Fruit fly (Drosophila melanogaster) whole organism, embryonic: ENCODE results near the gene CG46059.

Experiments used
- Ada2b ChIP-seq: fragments of 200-800 bp; sonication (Bioruptor generic); IDR thresholded peaks from 2 replicates; pipeline ENCODE4 v1.3.6; 2022; ENCODE audit warnings: missing biosample characterization, missing genetic modification characterization
- Atf6 ChIP-seq: fragments of 200-800 bp; sonication (Bioruptor generic); IDR thresholded peaks from 2 replicates; pipeline ENCODE4 v1.3.6; 2022; ENCODE audit warnings: missing biosample characterization, missing genetic modification characterization
- Awh ChIP-seq: fragments of 200-800 bp; sonication (Bioruptor generic); IDR thresholded peaks from 2 replicates; pipeline ENCODE4, ENCODE4 v1.3.6; 2022; ENCODE audit warnings: missing biosample characterization, missing genetic modification characterization
- BEAF-32 ChIP-seq: fragments of 200-800 bp; sonication (Bioruptor generic); optimal IDR thresholded peaks from 3 replicates; lab custom pipeline; 2017; ENCODE audit warnings: missing biosample characterization, missing genetic modification characterization, mild to moderate bottlenecking, moderate library complexity, missing genetic modification reagents
- Bdp1 ChIP-seq: fragments of 200-800 bp; sonication (Bioruptor generic); optimal IDR thresholded peaks from 3 replicates; lab custom pipeline; 2016; ENCODE audit warnings: missing biosample characterization, missing genetic modification characterization
- CG10321 ChIP-seq: fragments of 200-800 bp; sonication (Bioruptor generic); IDR thresholded peaks from 2 replicates; pipeline ENCODE4 v1.3.6; 2022; ENCODE audit warnings: missing biosample characterization, missing genetic modification characterization
- CG10366 ChIP-seq: fragments of 200-800 bp; sonication (Bioruptor generic); IDR thresholded peaks from 2 replicates; pipeline ENCODE4 v1.3.6; 2022; ENCODE audit warnings: missing biosample characterization, missing genetic modification characterization
- CG15601 ChIP-seq: fragments of 200-800 bp; sonication (Bioruptor generic); optimal IDR thresholded peaks from 3 replicates; lab custom pipeline; 2019; ENCODE audit warnings: missing biosample characterization, mild to moderate bottlenecking, missing genetic modification characterization, moderate library complexity
- CG1832 ChIP-seq: fragments of 200-800 bp; sonication (Bioruptor generic); optimal IDR thresholded peaks from 2 replicates; lab custom pipeline; 2017; ENCODE audit warnings: missing biosample characterization, mild to moderate bottlenecking, missing genetic modification characterization, inconsistent platforms
- CG31388 ChIP-seq: fragments of 200-800 bp; sonication (Bioruptor generic); optimal IDR thresholded peaks from 2 replicates; lab custom pipeline; 2016; ENCODE audit warnings: missing biosample characterization, missing genetic modification characterization
- CG34422 ChIP-seq: fragments of 200-800 bp; sonication (Bioruptor generic); IDR thresholded peaks from 3 replicates; pipeline ENCODE4 v1.3.6; 2022; ENCODE audit warnings: missing biosample characterization, missing genetic modification characterization
- CG3838 ChIP-seq: fragments of 200-800 bp; sonication (Bioruptor generic); optimal IDR thresholded peaks from 3 replicates; lab custom pipeline; 2016; ENCODE audit warnings: missing biosample characterization, missing genetic modification characterization
- CG4360 ChIP-seq: fragments of 200-800 bp; sonication (Bioruptor generic); IDR thresholded peaks from 2 replicates; pipeline ENCODE4 v1.3.6; 2022; ENCODE audit warnings: missing biosample characterization, missing genetic modification characterization
- CG4707 ChIP-seq: fragments of 200-800 bp; sonication (Bioruptor generic); optimal IDR thresholded peaks from 2 replicates; lab custom pipeline; 2018; ENCODE audit warnings: missing biosample characterization, mild to moderate bottlenecking, missing genetic modification characterization, moderate library complexity
- CG6175 ChIP-seq: fragments of 200-800 bp; sonication (Bioruptor generic); IDR thresholded peaks from 3 replicates; pipeline ENCODE4 v1.3.6; 2022; ENCODE audit warnings: missing biosample characterization, missing genetic modification characterization
- CG8359 ChIP-seq: fragments of 200-800 bp; sonication (Bioruptor generic); optimal IDR thresholded peaks from 2 replicates; lab custom pipeline; 2017; ENCODE audit warnings: missing biosample characterization, mild to moderate bottlenecking, missing genetic modification characterization, borderline replicate concordance
- CG9727 ChIP-seq: fragments of 200-800 bp; sonication (Bioruptor generic); optimal IDR thresholded peaks from 3 replicates; lab custom pipeline; 2017; ENCODE audit warnings: missing biosample characterization, mild to moderate bottlenecking, missing genetic modification characterization
- D ChIP-seq, 2 experiments: fragments of 200-800 bp in 1 of 2; fragments of >200 bp in 1 of 2; sonication (Bioruptor generic) in 1 of 2; optimal IDR thresholded peaks; 2 replicates in 1 of 2; 3 replicates in 1 of 2; lab custom pipeline; 2017; ENCODE audit warnings: mild to moderate bottlenecking in 1 of 2, missing biosample characterization in 1 of 2, missing genetic modification characterization in 1 of 2, missing genetic modification reagents in 1 of 2
- D19A ChIP-seq: fragments of 200-800 bp; optimal IDR thresholded peaks from 3 replicates; lab custom pipeline; 2019; ENCODE audit warnings: missing biosample characterization, mild to moderate bottlenecking, missing genetic modification characterization, moderate library complexity
- D19B ChIP-seq: fragments of 200-800 bp; sonication (Bioruptor generic); optimal IDR thresholded peaks from 2 replicates; lab custom pipeline; 2017; ENCODE audit warnings: missing biosample characterization, mild to moderate bottlenecking, missing genetic modification characterization
- E2f2 ChIP-seq: fragments of 200-800 bp; sonication (Bioruptor generic); IDR thresholded peaks from 2 replicates; pipeline ENCODE4 v1.3.6; 2022; ENCODE audit warnings: missing biosample characterization, missing genetic modification characterization
- Ets65A ChIP-seq: fragments of 200-800 bp; sonication (Bioruptor generic); peaks from one replicate; lab custom pipeline; 2016; ENCODE audit warnings: missing biosample characterization, missing genetic modification characterization
- Kr ChIP-seq: fragments of 200-800 bp; sonication (Bioruptor generic); optimal IDR thresholded peaks from 2 replicates; lab custom pipeline; 2017; ENCODE audit warnings: missing biosample characterization, mild to moderate bottlenecking, missing genetic modification characterization
- Oli ChIP-seq: fragments of 200-800 bp; sonication (Bioruptor generic); optimal IDR thresholded peaks from 2 replicates; lab custom pipeline; 2018; ENCODE audit warnings: missing biosample characterization, mild to moderate bottlenecking, missing genetic modification characterization, moderate library complexity
- Stat92E ChIP-seq, 3 experiments: fragments of >200 bp in 2 of 3; fragments of 200-800 bp in 1 of 3; sonication (Bioruptor generic) in 1 of 3; optimal IDR thresholded peaks; 2 replicates each; lab custom pipeline; 2017 to 2019; ENCODE audit warnings: missing biosample characterization in 3 of 3, missing genetic modification characterization in 3 of 3, mild to moderate bottlenecking in 1 of 3, moderate library complexity in 1 of 3
- bsh ChIP-seq, 2 experiments: fragments of 200-800 bp; sonication (Bioruptor generic); optimal IDR thresholded peaks; 2 replicates each; lab custom pipeline; 2017 to 2018; ENCODE audit warnings: mild to moderate bottlenecking in 2 of 2, missing biosample characterization in 2 of 2, missing genetic modification characterization in 2 of 2, moderate library complexity in 1 of 2
- cas ChIP-seq: fragments of 200-800 bp; sonication (Bioruptor generic); IDR thresholded peaks from 2 replicates; pipeline ENCODE4 v1.3.6; 2022; ENCODE audit warnings: missing biosample characterization, missing genetic modification characterization
- dm ChIP-seq: fragments of 200-800 bp; sonication (Bioruptor generic); optimal IDR thresholded peaks from 3 replicates; lab custom pipeline; 2016; ENCODE audit warnings: missing biosample characterization, missing genetic modification characterization
- gcm2 ChIP-seq: fragments of 200-800 bp; sonication (Bioruptor generic); optimal IDR thresholded peaks from 2 replicates; lab custom pipeline; 2016; ENCODE audit warnings: missing biosample characterization, missing genetic modification characterization
- grau ChIP-seq: fragments of 200-800 bp; optimal IDR thresholded peaks from 3 replicates; lab custom pipeline; 2019; ENCODE audit warnings: missing biosample characterization, mild to moderate bottlenecking, missing genetic modification characterization, moderate library complexity
- gsb ChIP-seq: fragments of 200-800 bp; sonication (Bioruptor generic); IDR thresholded peaks from 2 replicates; pipeline ENCODE4 v1.3.6; 2022; ENCODE audit warnings: missing biosample characterization, missing genetic modification characterization
- mam ChIP-seq: fragments of 200-800 bp; sonication (Bioruptor generic); optimal IDR thresholded peaks from 3 replicates; lab custom pipeline; 2016; ENCODE audit warnings: missing biosample characterization, missing genetic modification characterization
- mld ChIP-seq: fragments of 200-800 bp; sonication (Bioruptor generic); IDR thresholded peaks from 3 replicates; pipeline ENCODE4 v1.3.6; 2022; ENCODE audit warnings: missing biosample characterization, missing genetic modification characterization; ENCODE audit not compliant: partially characterized antibody
- nom ChIP-seq: fragments of 200-800 bp; sonication (Bioruptor generic); optimal IDR thresholded peaks from 2 replicates; lab custom pipeline; 2017; ENCODE audit warnings: missing biosample characterization, missing genetic modification characterization, mild to moderate bottlenecking, moderate library complexity, missing genetic modification reagents
- onecut ChIP-seq: fragments of 200-800 bp; sonication (Bioruptor generic); IDR thresholded peaks from 2 replicates; pipeline ENCODE4 v1.3.6; 2022; ENCODE audit warnings: missing biosample characterization, missing genetic modification characterization
- pfk ChIP-seq: fragments of 200-800 bp; sonication (Bioruptor generic); optimal IDR thresholded peaks from 2 replicates; lab custom pipeline; 2018; ENCODE audit warnings: missing biosample characterization, mild to moderate bottlenecking, missing genetic modification characterization, moderate library complexity
- rib ChIP-seq: fragments of 200-800 bp; sonication (Bioruptor generic); IDR thresholded peaks from 2 replicates; pipeline ENCODE4 v1.3.6; 2022; ENCODE audit warnings: missing biosample characterization, missing genetic modification characterization
- sens ChIP-seq: fragments of 200-800 bp; sonication (Bioruptor generic); peaks from one replicate; lab custom pipeline; 2016; ENCODE audit warnings: missing biosample characterization, missing genetic modification characterization
- shn ChIP-seq: fragments of 200-800 bp; sonication (Bioruptor generic); optimal IDR thresholded peaks from 3 replicates; lab custom pipeline; 2016; ENCODE audit warnings: missing biosample characterization, missing genetic modification characterization
- stc ChIP-seq: fragments of 200-800 bp; sonication (Bioruptor generic); IDR thresholded peaks from 2 replicates; pipeline ENCODE4 v1.3.6; 2022; ENCODE audit warnings: missing biosample characterization, missing genetic modification characterization
- stwl ChIP-seq: fragments of 200-800 bp; sonication (Bioruptor generic); optimal IDR thresholded peaks from 3 replicates; lab custom pipeline; 2018; ENCODE audit warnings: missing biosample characterization, mild to moderate bottlenecking, missing genetic modification characterization, moderate library complexity
- tll ChIP-seq, 2 experiments: fragments of 200-800 bp in 1 of 2; fragments of >200 bp in 1 of 2; sonication (Bioruptor generic) in 1 of 2; optimal IDR thresholded peaks; 2 replicates each; lab custom pipeline; 2017 to 2019; ENCODE audit warnings: missing biosample characterization in 2 of 2, missing genetic modification characterization in 2 of 2, mild to moderate bottlenecking in 1 of 2, moderate library complexity in 1 of 2
- twi ChIP-seq: fragments of 200-800 bp; optimal IDR thresholded peaks from 2 replicates; lab custom pipeline; 2019; ENCODE audit warnings: missing biosample characterization, mild to moderate bottlenecking, missing genetic modification characterization, moderate library complexity
- wek ChIP-seq: fragments of 200-800 bp; sonication (Bioruptor generic); optimal IDR thresholded peaks from 3 replicates; lab custom pipeline; 2018; ENCODE audit warnings: missing biosample characterization, mild to moderate bottlenecking, missing genetic modification characterization, moderate library complexity
- zen ChIP-seq: fragments of 200-800 bp; sonication (Bioruptor generic); optimal IDR thresholded peaks from 3 replicates; lab custom pipeline; 2018; ENCODE audit warnings: missing biosample characterization, mild to moderate bottlenecking, missing genetic modification characterization, moderate library complexity

Gene CG46059

dm6 chr2L:19156737-19157287 lies 26.8 kb downstream of the CG46059 start (continued):
- TF ChIP-seq rib (GFP tag; lab: Robert Waterston, UW) (peak; percentile 28; the same call in 1 of the 2 replicates), CG6175 (GFP tag; lab: Robert Waterston, UW) (peak; percentile 47; the same call in 1 of the 3 replicates), Bdp1 (GFP tag; lab: Kevin White, UChicago) (no peak), mld (GFP tag; lab: Robert Waterston, UW) (0 out of 3 replicates have a peak, but pooled peaks have one; percentile 39), CG31388 (GFP tag; lab: Kevin White, UChicago) (no peak), Atf6 (0 out of 2 replicates have a peak, but pooled peaks have one; percentile 12), D19A (peak; percentile 38), wek (GFP tag; lab: Kevin White, UChicago) (no peak)
- TF ChIP-seq, all 482 proteins: peak for 34

- TF ChIP-seq D19A (peak; percentile 49), tll (GFP tag; optimal IDR thresholded peaks at IDR 0.05; lab: Kevin White, UChicago) (peak in 1 of 2 experiments; percentile 31), CG10366 (no peak), D (optimal IDR thresholded peaks at IDR 0.05; lab: Kevin White, UChicago) (peak; percentile 16), D (GFP tag; optimal IDR thresholded peaks at IDR 0.05; lab: Kevin White, UChicago) (no peak), CG10321 (0 out of 2 replicates have a peak, but pooled peaks have one; percentile 15), dm (GFP tag; lab: Kevin White, UChicago) (no peak), Ets65A (peak; percentile 33), bsh (GFP tag; optimal IDR thresholded peaks at IDR 0.05; lab: Kevin White, UChicago) (peak in 1 of 2 experiments; percentile 77), grau (tag; lab: Kevin White, UChicago) (peak; percentile 70), Stat92E (GFP tag; optimal IDR thresholded peaks at IDR 0.05; lab: Kevin White, UChicago) (peak in 1 of 3 experiments; percentile 93), cas (GFP tag; lab: Robert Waterston, UW) (no peak), CG4360 (GFP tag; lab: Robert Waterston, UW) (0 out of 2 replicates have a peak, but pooled peaks have one; percentile 9), onecut (GFP tag; lab: Robert Waterston, UW) (peak; percentile 49; the same call in 1 of the 2 replicates), zen (tag; lab: Kevin White, UChicago) (peak; percentile 28), Kr (GFP tag; lab: Kevin White, UChicago) (no peak), CG9727 (peak; percentile 32), pfk (GFP tag; lab: Kevin White, UChicago) (peak; percentile 92), shn (GFP tag; lab: Kevin White, UChicago) (no peak), Awh (GFP tag; lab: Robert Waterston, UW) (no peak), D19B (GFP tag; lab: Kevin White, UChicago) (peak; percentile 29), twi (tag; lab: Kevin White, UChicago) (peak; percentile 25), nom (peak; percentile 99), sens (GFP tag; lab: Kevin White, UChicago) (peak; percentile 56)
Observed at dm6 chr2L:19155937-19156736, 27.4 kb downstream of the CG46059 start.

- no peak for TF ChIP-seq gcm2
- TF ChIP-seq CG8359 (GFP tag; lab: Kevin White, UChicago) = no peak
- no peak for TF ChIP-seq CG4707 (GFP tag; lab: Kevin White, UChicago)
- TF ChIP-seq stc (GFP tag; lab: Robert Waterston, UW) = no peak
- no peak for TF ChIP-seq BEAF-32 (GFP tag; lab: Kevin White, UChicago)
- TF ChIP-seq Oli (tag; lab: Kevin White, UChicago) = no peak
- no peak for TF ChIP-seq E2f2 (GFP tag; lab: Robert Waterston, UW)
- TF ChIP-seq mam (GFP tag; lab: Kevin White, UChicago) = no peak
- TF ChIP-seq gsb (GFP tag; lab: Robert Waterston, UW) = no peak
- TF ChIP-seq pfk (GFP tag; lab: Kevin White, UChicago) = peak; percentile 84
- TF ChIP-seq CG3838 (GFP tag; lab: Kevin White, UChicago) = no peak
- TF ChIP-seq CG15601 = peak; percentile 40
- no peak for TF ChIP-seq Ada2b (GFP tag; lab: Robert Waterston, UW)
- TF ChIP-seq bsh (GFP tag; optimal IDR thresholded peaks at IDR 0.05; lab: Kevin White, UChicago) = no peak
- TF ChIP-seq CG1832 (GFP tag; lab: Kevin White, UChicago) = peak; percentile 91
- TF ChIP-seq stwl = no peak
- no peak for TF ChIP-seq CG34422 (GFP tag; lab: Robert Waterston, UW)
Observed at dm6 chr2L:19154893-19155389, 28.6 kb downstream of the CG46059 start.
